Fruit fly (Drosophila melanogaster): ENCODE measurements around the gene Pfas.

DNA sequence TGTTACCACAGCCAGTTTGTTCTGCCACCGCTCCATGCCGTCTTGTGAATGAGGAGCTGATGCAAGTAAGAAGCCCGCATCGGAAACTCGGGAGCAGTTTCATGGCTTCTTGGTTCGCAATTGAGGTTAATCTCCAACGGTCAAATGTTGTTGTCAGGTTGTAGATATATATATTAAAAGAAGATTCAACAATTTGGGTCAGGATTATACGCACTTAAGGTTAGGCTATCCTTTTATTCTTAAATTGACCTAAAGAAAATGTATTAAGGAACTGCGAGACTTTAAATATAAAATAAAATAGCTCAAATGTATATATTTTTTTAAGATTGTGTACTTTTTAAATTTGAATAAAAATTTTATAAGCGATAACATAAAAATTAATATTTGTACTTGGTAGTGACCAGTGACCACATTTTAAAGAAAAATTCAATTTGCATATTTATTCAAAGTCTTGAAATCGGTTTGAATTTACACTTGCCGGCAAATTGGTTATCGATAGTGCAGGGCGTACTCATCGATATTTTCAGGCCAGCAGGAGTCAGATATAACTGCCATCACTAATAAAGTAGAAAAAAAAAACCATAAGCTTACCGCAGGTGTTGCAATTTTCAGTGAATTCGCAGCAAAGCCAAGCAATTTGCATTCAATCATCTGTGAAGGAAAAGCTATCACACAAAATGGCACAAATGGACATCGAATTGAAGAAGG is 22.8 kb upstream of the Pfas start, which contains the start of the genes CG9150 and Pfdn1:
- no peak for TF ChIP-seq CTCF (optimal IDR thresholded peaks at IDR 0.05)
- TF ChIP-seq CG8478 (optimal IDR thresholded peaks at IDR 0.05), result no peak
